Worm (Caenorhabditis elegans) whole organism, early embryonic: ENCODE data around the gene lact-9.

ENCODE experiments used
- B0310.2 ChIP-seq: sonication (generic microtip); optimal IDR thresholded peaks from 2 replicates; lab custom pipeline; 2016; ENCODE audit warnings: mild to moderate bottlenecking, missing genetic modification characterization, missing compliant biosample characterization
- ama-1 ChIP-seq: fragments of 150-350 bp; optimal IDR thresholded peaks from 2 replicates; lab custom pipeline; 2014
- ceh-13 ChIP-seq: fragments of 200-800 bp; sonication (Bioruptor generic); optimal IDR thresholded peaks from 2 replicates; lab custom pipeline; 2018; ENCODE audit warnings: mild to moderate bottlenecking, missing genetic modification characterization, missing compliant biosample characterization
- ceh-36 ChIP-seq: sonication (generic microtip); optimal IDR thresholded peaks from 2 replicates; lab custom pipeline; 2016; ENCODE audit warnings: missing genetic modification characterization, inconsistent platforms, missing compliant biosample characterization
- ets-7 ChIP-seq: sonication (generic microtip); optimal IDR thresholded peaks from 2 replicates; lab custom pipeline; 2016; ENCODE audit warnings: missing genotype, missing genetic modification characterization, missing compliant biosample characterization
- flt-1 ChIP-seq: fragments of 200-800 bp; sonication (Bioruptor generic); IDR thresholded peaks from 2 replicates; pipeline ENCODE4 v1.3.6; 2022; ENCODE audit warnings: missing genetic modification characterization, missing compliant biosample characterization
- sea-1 ChIP-seq: fragments of 200-800 bp; sonication (Bioruptor generic); conservative IDR thresholded peaks from 2 replicates; pipeline ENCODE4 v1.3.6; 2022; ENCODE audit warnings: missing genetic modification characterization, missing compliant biosample characterization

- TF ChIP-seq ceh-36 (no peak), ets-7 (no peak), B0310.2 (no peak), flt-1 (GFP tag; lab: Robert Waterston, UW) (no peak), ceh-13 (GFP tag; lab: Kevin White, UChicago) (no peak), ama-1 (lab: Kevin White, UChicago) (no peak), sea-1 (no peak)
These were observed 42.1 kb upstream of the lact-9 start, which contains the start of gene rga-5 for ce11 chrIV:13827586-13827985.
